Worm (Caenorhabditis elegans): Measurements from ENCODE around the gene cdh-3.

DNA sequence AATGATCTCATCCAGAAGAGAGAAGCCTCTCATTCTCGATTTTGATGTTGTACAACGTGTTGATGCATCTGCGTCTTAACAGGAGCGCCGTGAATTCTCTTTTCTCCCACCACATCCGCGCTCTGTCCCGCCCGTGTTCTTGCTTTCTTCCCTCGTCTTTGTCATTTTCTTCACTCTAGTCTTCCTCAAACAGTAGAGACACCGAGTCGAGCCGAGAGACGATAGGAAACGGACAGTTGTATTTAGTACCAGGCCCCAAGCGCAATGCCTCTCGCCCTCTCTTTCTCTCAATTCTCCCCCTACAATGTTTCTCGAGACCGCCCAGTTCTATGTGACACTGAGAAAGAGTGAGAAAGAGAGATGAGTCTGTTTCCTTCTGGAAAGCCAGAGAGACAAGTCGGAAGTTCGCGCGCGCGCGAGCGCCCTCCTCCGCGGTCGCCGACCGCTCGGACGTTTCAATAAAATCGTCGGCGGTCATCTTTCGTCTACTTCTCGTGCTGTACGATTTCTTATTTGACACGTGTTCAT lies 24.6 kb downstream of the cdh-3 start, which contains the start of gene ZK112.4:
- TF ChIP-seq blmp-1 (tag; optimal IDR thresholded peaks at IDR 0.05) (peak; percentile 75), nhr-28 (tag; optimal IDR thresholded peaks at IDR 0.05) (no peak), lsy-2 (tag; optimal IDR thresholded peaks at IDR 0.05) (peak; percentile 48 to 68), ztf-11 (tag; optimal IDR thresholded peaks at IDR 0.05) (no peak), snpc-4 (tag; optimal IDR thresholded peaks at IDR 0.05) (no peak)

Data from whole organism, L1 larva.